Fruit fly (Drosophila melanogaster) whole organism, embryonic: Measurements from ENCODE around the gene Exn.

ENCODE experiments used
- Adf1 ChIP-seq: fragments of 200-800 bp; sonication (Bioruptor generic); IDR thresholded peaks from 2 replicates; pipeline ENCODE4 v1.3.6; 2022; ENCODE audit warnings: missing biosample characterization, missing genetic modification characterization
- CG10543 ChIP-seq: fragments of 200-800 bp; sonication (Bioruptor generic); optimal IDR thresholded peaks from 3 replicates; lab custom pipeline; 2017; ENCODE audit warnings: missing biosample characterization, mild to moderate bottlenecking, missing genetic modification characterization, moderate library complexity
- CG10654 ChIP-seq: fragments of 200-800 bp; sonication (Bioruptor generic); optimal IDR thresholded peaks from 2 replicates; lab custom pipeline; 2016; ENCODE audit warnings: missing biosample characterization, missing genetic modification characterization
- CG12104 ChIP-seq: fragments of 200-800 bp; sonication (Bioruptor generic); optimal IDR thresholded peaks from 3 replicates; lab custom pipeline; 2016; ENCODE audit warnings: missing biosample characterization, missing genetic modification characterization
- CG12236 ChIP-seq: fragments of 200-800 bp; sonication (Bioruptor generic); optimal IDR thresholded peaks from 2 replicates; lab custom pipeline; 2016; ENCODE audit warnings: missing biosample characterization, missing genetic modification characterization
- CG12769 ChIP-seq: fragments of 200-800 bp; sonication (Bioruptor generic); optimal IDR thresholded peaks from 2 replicates; lab custom pipeline; 2019; ENCODE audit warnings: missing biosample characterization, mild to moderate bottlenecking, missing genetic modification characterization, moderate library complexity
- CG13894 ChIP-seq: fragments of 200-800 bp; sonication (Bioruptor generic); optimal IDR thresholded peaks from 3 replicates; lab custom pipeline; 2018; ENCODE audit warnings: missing biosample characterization, mild to moderate bottlenecking, missing genetic modification characterization, moderate library complexity
- CG15514 ChIP-seq: fragments of 200-800 bp; sonication (Bioruptor generic); optimal IDR thresholded peaks from 3 replicates; lab custom pipeline; 2017; ENCODE audit warnings: missing biosample characterization, missing genetic modification characterization, mild to moderate bottlenecking, moderate library complexity, missing genetic modification reagents
- CG1647 ChIP-seq: fragments of 200-800 bp; sonication (Bioruptor generic); optimal IDR thresholded peaks from 3 replicates; lab custom pipeline; 2016; ENCODE audit warnings: missing biosample characterization, missing genetic modification characterization
- CG17568 ChIP-seq: fragments of 200-800 bp; sonication (Bioruptor generic); optimal IDR thresholded peaks from 2 replicates; lab custom pipeline; 2018; ENCODE audit warnings: missing biosample characterization, mild to moderate bottlenecking, missing genetic modification characterization, moderate library complexity
- CG18619 ChIP-seq: fragments of 200-800 bp; sonication (Bioruptor generic); optimal IDR thresholded peaks from 3 replicates; lab custom pipeline; 2017; ENCODE audit warnings: missing biosample characterization, mild to moderate bottlenecking, missing genetic modification characterization
- CG2678 ChIP-seq: fragments of 200-800 bp; sonication (Bioruptor generic); optimal IDR thresholded peaks from 3 replicates; lab custom pipeline; 2019; ENCODE audit warnings: missing biosample characterization, mild to moderate bottlenecking, missing genetic modification characterization, moderate library complexity
- CG31224 ChIP-seq: fragments of 200-800 bp; sonication (Bioruptor generic); IDR thresholded peaks from 2 replicates; pipeline ENCODE4 v1.3.6; 2022; ENCODE audit warnings: missing biosample characterization, missing genetic modification characterization
- CG3281 ChIP-seq: fragments of 200-800 bp; sonication (Bioruptor generic); optimal IDR thresholded peaks from 3 replicates; lab custom pipeline; 2017; ENCODE audit warnings: missing biosample characterization, mild to moderate bottlenecking, missing genetic modification characterization
- CG3726 ChIP-seq: fragments of 200-800 bp; sonication (Bioruptor generic); IDR thresholded peaks from 3 replicates; pipeline ENCODE4, ENCODE4 v1.3.6; 2022; ENCODE audit warnings: missing biosample characterization, missing genetic modification characterization
- CG4404 ChIP-seq: fragments of 200-800 bp; sonication (Bioruptor generic); IDR thresholded peaks from 2 replicates; pipeline ENCODE4 v1.3.6; 2022; ENCODE audit warnings: missing biosample characterization, missing genetic modification characterization
- CG6683 ChIP-seq: fragments of 200-800 bp; sonication (Bioruptor generic); optimal IDR thresholded peaks from 2 replicates; lab custom pipeline; 2017; ENCODE audit warnings: missing biosample characterization, mild to moderate bottlenecking, missing genetic modification characterization, missing genetic modification reagents
- CG7786 ChIP-seq: fragments of 200-800 bp; sonication (Bioruptor generic); optimal IDR thresholded peaks from 2 replicates; lab custom pipeline; 2016; ENCODE audit warnings: missing biosample characterization, missing genetic modification characterization
- ERR ChIP-seq: fragments of 200-800 bp; sonication (Bioruptor generic); optimal IDR thresholded peaks from 2 replicates; lab custom pipeline; 2016; ENCODE audit warnings: missing biosample characterization, missing genetic modification characterization
- HHEX ChIP-seq: fragments of 200-800 bp; sonication (Bioruptor generic); optimal IDR thresholded peaks from 3 replicates; lab custom pipeline; 2017; ENCODE audit warnings: missing biosample characterization, mild to moderate bottlenecking, missing genetic modification characterization, missing genetic modification reagents
- HLH4C ChIP-seq: fragments of 200-800 bp; sonication (Bioruptor generic); IDR thresholded peaks from 3 replicates; pipeline ENCODE4 v1.3.6; 2022; ENCODE audit warnings: missing biosample characterization, missing genetic modification characterization; ENCODE audit not compliant: partially characterized antibody
- Hey ChIP-seq: fragments of 200-800 bp; sonication (Bioruptor generic); optimal IDR thresholded peaks from 3 replicates; lab custom pipeline; 2018; ENCODE audit warnings: missing biosample characterization, mild to moderate bottlenecking, missing genetic modification characterization
- Neu2 ChIP-seq: fragments of 200-800 bp; sonication (Bioruptor generic); optimal IDR thresholded peaks from 3 replicates; lab custom pipeline; 2016; ENCODE audit warnings: missing biosample characterization, missing genetic modification characterization, borderline replicate concordance
- Pdp1 ChIP-seq, 2 experiments: fragments of 200-800 bp; sonication (Bioruptor generic); optimal IDR thresholded peaks; 3 replicates each; lab custom pipeline; 2016; ENCODE audit warnings: missing biosample characterization in 2 of 2, missing genetic modification characterization in 2 of 2, mild to moderate bottlenecking in 1 of 2, moderate library complexity in 1 of 2
- Vsx1 ChIP-seq: fragments of 200-800 bp; sonication (Bioruptor generic); optimal IDR thresholded peaks from 2 replicates; lab custom pipeline; 2017; ENCODE audit warnings: missing biosample characterization, mild to moderate bottlenecking, missing genetic modification characterization, missing genetic modification reagents
- ase ChIP-seq: fragments of 200-800 bp; sonication (Bioruptor generic); IDR thresholded peaks from 3 replicates; pipeline ENCODE4 v1.3.6; 2022; ENCODE audit warnings: missing biosample characterization, missing genetic modification characterization
- caup ChIP-seq: fragments of 200-800 bp; sonication (Bioruptor generic); optimal IDR thresholded peaks from 3 replicates; lab custom pipeline; 2017; ENCODE audit warnings: missing biosample characterization, mild to moderate bottlenecking, missing genetic modification characterization, moderate library complexity; ENCODE audit not compliant: severe bottlenecking
- crol ChIP-seq: fragments of 200-800 bp; sonication (Bioruptor generic); IDR thresholded peaks from 2 replicates; pipeline ENCODE4 v1.3.6; 2022; ENCODE audit warnings: missing biosample characterization, missing genetic modification characterization
- dm ChIP-seq: fragments of 200-800 bp; sonication (Bioruptor generic); optimal IDR thresholded peaks from 3 replicates; lab custom pipeline; 2016; ENCODE audit warnings: missing biosample characterization, missing genetic modification characterization
- gcm2 ChIP-seq: fragments of 200-800 bp; sonication (Bioruptor generic); optimal IDR thresholded peaks from 2 replicates; lab custom pipeline; 2016; ENCODE audit warnings: missing biosample characterization, missing genetic modification characterization
- gem ChIP-seq: fragments of 200-800 bp; sonication (Bioruptor generic); optimal IDR thresholded peaks from 2 replicates; lab custom pipeline; 2019; ENCODE audit warnings: missing biosample characterization, mild to moderate bottlenecking, missing genetic modification characterization, moderate library complexity
- grn ChIP-seq: fragments of 200-800 bp; sonication (Bioruptor generic); optimal IDR thresholded peaks from 3 replicates; lab custom pipeline; 2017; ENCODE audit warnings: missing biosample characterization, missing genetic modification characterization
- lab ChIP-seq: fragments of 200-800 bp; sonication (Bioruptor generic); optimal IDR thresholded peaks from 3 replicates; lab custom pipeline; 2017; ENCODE audit warnings: missing biosample characterization, missing genetic modification characterization, mild to moderate bottlenecking, moderate library complexity, missing genetic modification reagents
- lmd ChIP-seq: fragments of 200-800 bp; sonication (Bioruptor generic); IDR thresholded peaks from 2 replicates; pipeline ENCODE4 v1.3.6; 2022; ENCODE audit warnings: missing biosample characterization, missing genetic modification characterization
- lola ChIP-seq, 3 experiments: fragments of >200 bp in 2 of 3; fragments of 200-800 bp in 1 of 3; sonication (Bioruptor generic) in 1 of 3; optimal IDR thresholded peaks; 2 replicates each; lab custom pipeline; 2017 to 2019; ENCODE audit warnings: missing biosample characterization in 3 of 3, missing genetic modification characterization in 3 of 3, mild to moderate bottlenecking in 1 of 3, moderate library complexity in 1 of 3
- mam ChIP-seq: fragments of 200-800 bp; sonication (Bioruptor generic); optimal IDR thresholded peaks from 3 replicates; lab custom pipeline; 2016; ENCODE audit warnings: missing biosample characterization, missing genetic modification characterization
- mirr ChIP-seq: fragments of 200-800 bp; sonication (Bioruptor generic); optimal IDR thresholded peaks from 3 replicates; lab custom pipeline; 2018; ENCODE audit warnings: missing biosample characterization, mild to moderate bottlenecking, missing genetic modification characterization
- otp ChIP-seq: fragments of 200-800 bp; sonication (Bioruptor generic); IDR thresholded peaks from 3 replicates; pipeline ENCODE4, ENCODE4 v1.3.6; 2022; ENCODE audit warnings: missing biosample characterization, missing genetic modification characterization
- psq ChIP-seq: fragments of 200-800 bp; sonication (Bioruptor generic); optimal IDR thresholded peaks from 2 replicates; lab custom pipeline; 2017; ENCODE audit warnings: missing biosample characterization, missing genetic modification characterization
- rib ChIP-seq: fragments of 200-800 bp; sonication (Bioruptor generic); IDR thresholded peaks from 2 replicates; pipeline ENCODE4 v1.3.6; 2022; ENCODE audit warnings: missing biosample characterization, missing genetic modification characterization
- row ChIP-seq: fragments of 200-800 bp; sonication (Bioruptor generic); IDR thresholded peaks from 3 replicates; pipeline ENCODE4 v1.3.6; 2022; ENCODE audit warnings: missing biosample characterization, missing genetic modification characterization
- run ChIP-seq: fragments of 200-800 bp; sonication (Bioruptor generic); optimal IDR thresholded peaks from 3 replicates; lab custom pipeline; 2018; ENCODE audit warnings: missing biosample characterization, mild to moderate bottlenecking, missing genetic modification characterization
- slbo ChIP-seq: fragments of 200-800 bp; sonication (Bioruptor generic); IDR thresholded peaks from 2 replicates; pipeline ENCODE4 v1.3.6; 2022; ENCODE audit warnings: missing biosample characterization, missing genetic modification characterization
- sob ChIP-seq: fragments of 200-800 bp; sonication (Bioruptor generic); IDR thresholded peaks from 2 replicates; pipeline ENCODE4 v1.3.6; 2022; ENCODE audit warnings: missing biosample characterization, missing genetic modification characterization
- ssp ChIP-seq: fragments of 200-800 bp; sonication (Bioruptor generic); IDR thresholded peaks from 2 replicates; pipeline ENCODE4 v1.3.6; 2022; ENCODE audit warnings: missing biosample characterization, missing genetic modification characterization
- vnd ChIP-seq: fragments of 200-800 bp; sonication (Bioruptor generic); IDR thresholded peaks from 3 replicates; pipeline ENCODE4 v1.3.6; 2022; ENCODE audit warnings: missing biosample characterization, missing genetic modification characterization; ENCODE audit not compliant: partially characterized antibody
- z ChIP-seq: fragments of 200-800 bp; sonication (Bioruptor generic); IDR thresholded peaks from 3 replicates; pipeline ENCODE4 v1.3.6; 2022; ENCODE audit warnings: missing biosample characterization, missing genetic modification characterization

The Exn gene

dm6 chr3L:17003251-17004171, 33.7 kb downstream of the Exn start (continued):
- TF ChIP-seq HLH4C (GFP tag; lab: Robert Waterston, UW) (no peak), psq (no peak), lola (GFP tag; optimal IDR thresholded peaks at IDR 0.05; lab: Kevin White, UChicago) (no peak), CG18619 (no peak), z (GFP tag; lab: Robert Waterston, UW) (0 out of 3 replicates have a peak, but pooled peaks have one; percentile 33), CG12236 (GFP tag; lab: Kevin White, UChicago) (no peak), sob (0 out of 2 replicates have a peak, but pooled peaks have one; percentile 8), CG10543 (GFP tag; lab: Kevin White, UChicago) (peak; percentile 95), Adf1 (GFP tag; lab: Robert Waterston, UW) (peak; percentile 31; the same call in 1 of the 2 replicates), ssp (GFP tag; lab: Robert Waterston, UW) (no peak), crol (GFP tag; lab: Robert Waterston, UW) (peak; percentile 82), CG3281 (GFP tag; lab: Kevin White, UChicago) (peak; percentile 44), caup (peak; percentile 64), otp (GFP tag; lab: Robert Waterston, UW) (0 out of 3 replicates have a peak, but pooled peaks have one; percentile 30), lab (peak; percentile 81), gcm2 (GFP tag; lab: Kevin White, UChicago) (no peak), CG1647 (GFP tag; lab: Kevin White, UChicago) (no peak), CG12769 (tag; lab: Kevin White, UChicago) (peak; percentile 77), CG10654 (GFP tag; lab: Kevin White, UChicago) (no peak), CG6683 (GFP tag; lab: Kevin White, UChicago) (peak; percentile 7), Hey (tag; lab: Kevin White, UChicago) (peak; percentile 69), Pdp1 (GFP tag; optimal IDR thresholded peaks at IDR 0.05; lab: Kevin White, UChicago) (peak in 1 of 2 experiments; percentile 51), grn (GFP tag; lab: Kevin White, UChicago) (peak; percentile 90), ERR (GFP tag; lab: Kevin White, UChicago) (no peak), slbo (peak; percentile 56), CG2678 (tag; lab: Kevin White, UChicago) (peak; percentile 8), mam (GFP tag; lab: Kevin White, UChicago) (no peak), mirr (GFP tag; lab: Kevin White, UChicago) (peak; percentile 84), Neu2 (GFP tag; lab: Kevin White, UChicago) (no peak), CG12104 (peak; percentile 28), dm (GFP tag; lab: Kevin White, UChicago) (no peak), CG3726 (GFP tag; lab: Robert Waterston, UW) (0 out of 3 replicates have a peak, but pooled peaks have one; percentile 48), rib (GFP tag; lab: Robert Waterston, UW) (peak; percentile 57), run (tag; lab: Kevin White, UChicago) (no peak), gem (tag; lab: Kevin White, UChicago) (peak; percentile 16), vnd (peak; percentile 69; the same call in 2 of the 3 replicates), Vsx1 (GFP tag; lab: Kevin White, UChicago) (peak; percentile 84), CG17568 (GFP tag; lab: Kevin White, UChicago) (peak; percentile 42), CG4404 (no peak), CG13894 (tag; lab: Kevin White, UChicago) (peak; percentile 77), row (GFP tag; lab: Robert Waterston, UW) (0 out of 3 replicates have a peak, but pooled peaks have one; percentile 45), lmd (GFP tag; lab: Robert Waterston, UW) (0 out of 2 replicates have a peak, but pooled peaks have one; percentile 10), CG15514 (peak; percentile 18), CG31224 (GFP tag; lab: Robert Waterston, UW) (peak; percentile 5; the same call in 1 of the 2 replicates), HHEX (GFP tag; lab: Kevin White, UChicago) (peak; percentile 15), ase (GFP tag; lab: Robert Waterston, UW) (0 out of 3 replicates have a peak, but pooled peaks have one; percentile 28), CG7786 (GFP tag; lab: Kevin White, UChicago) (no peak)
